Fruit fly (Drosophila melanogaster) whole organism, embryonic: ENCODE results near the gene Kdm2.

Experiments
- Asciz ChIP-seq: fragments of 200-800 bp; sonication (Bioruptor generic); optimal IDR thresholded peaks from 2 replicates; lab custom pipeline; 2017; ENCODE audit warnings: missing biosample characterization, mild to moderate bottlenecking, missing genetic modification characterization, missing genetic modification reagents
- Atf3 ChIP-seq: fragments of 200-800 bp; sonication (Bioruptor generic); optimal IDR thresholded peaks from 3 replicates; lab custom pipeline; 2016; ENCODE audit warnings: missing biosample characterization, missing genetic modification characterization
- Awh ChIP-seq: fragments of 200-800 bp; sonication (Bioruptor generic); IDR thresholded peaks from 2 replicates; pipeline ENCODE4, ENCODE4 v1.3.6; 2022; ENCODE audit warnings: missing biosample characterization, missing genetic modification characterization
- CG10147 ChIP-seq: fragments of 200-800 bp; sonication (Bioruptor generic); optimal IDR thresholded peaks from 2 replicates; lab custom pipeline; 2019; ENCODE audit warnings: missing biosample characterization, mild to moderate bottlenecking, missing genetic modification characterization, moderate library complexity
- CG10654 ChIP-seq: fragments of 200-800 bp; sonication (Bioruptor generic); optimal IDR thresholded peaks from 2 replicates; lab custom pipeline; 2016; ENCODE audit warnings: missing biosample characterization, missing genetic modification characterization
- CG12236 ChIP-seq: fragments of 200-800 bp; sonication (Bioruptor generic); optimal IDR thresholded peaks from 2 replicates; lab custom pipeline; 2016; ENCODE audit warnings: missing biosample characterization, missing genetic modification characterization
- CG13894 ChIP-seq: fragments of 200-800 bp; sonication (Bioruptor generic); optimal IDR thresholded peaks from 3 replicates; lab custom pipeline; 2018; ENCODE audit warnings: missing biosample characterization, mild to moderate bottlenecking, missing genetic modification characterization, moderate library complexity
- CG15269 ChIP-seq: fragments of 200-800 bp; sonication (Bioruptor generic); optimal IDR thresholded peaks from 2 replicates; lab custom pipeline; 2018; ENCODE audit warnings: missing biosample characterization, mild to moderate bottlenecking, missing genetic modification characterization, moderate library complexity
- CG1529 ChIP-seq: fragments of 200-800 bp; sonication (Bioruptor generic); optimal IDR thresholded peaks from 3 replicates; lab custom pipeline; 2018; ENCODE audit warnings: missing biosample characterization, missing genetic modification characterization
- CG17361 ChIP-seq: fragments of 200-800 bp; sonication (Bioruptor generic); IDR thresholded peaks from 3 replicates; pipeline ENCODE4 v1.3.6; 2022; ENCODE audit warnings: missing biosample characterization, missing genetic modification characterization
- CG18011 ChIP-seq: fragments of 200-800 bp; sonication (Bioruptor generic); optimal IDR thresholded peaks from 2 replicates; lab custom pipeline; 2017; ENCODE audit warnings: missing biosample characterization, missing genetic modification characterization, mild to moderate bottlenecking, moderate library complexity, missing genotype
- CG18599 ChIP-seq: fragments of 200-800 bp; sonication (Bioruptor generic); optimal IDR thresholded peaks from 3 replicates; lab custom pipeline; 2017; ENCODE audit warnings: missing biosample characterization, missing genetic modification characterization, mild to moderate bottlenecking, moderate library complexity, missing genetic modification reagents
- CG2199 ChIP-seq: fragments of 200-800 bp; sonication (Bioruptor generic); IDR thresholded peaks from 3 replicates; pipeline ENCODE4 v1.3.6; 2022; ENCODE audit warnings: missing biosample characterization, missing genetic modification characterization
- CG2712 ChIP-seq: fragments of 200-800 bp; optimal IDR thresholded peaks from 3 replicates; lab custom pipeline; 2019; ENCODE audit warnings: missing biosample characterization, mild to moderate bottlenecking, missing genetic modification characterization, moderate library complexity
- CG32772 ChIP-seq: fragments of 200-800 bp; sonication (Bioruptor generic); IDR thresholded peaks from 2 replicates; pipeline ENCODE4 v1.3.6; 2022; ENCODE audit warnings: missing biosample characterization, missing genetic modification characterization
- CG6689 ChIP-seq: fragments of 200-800 bp; sonication (Bioruptor generic); IDR thresholded peaks from 2 replicates; pipeline ENCODE4 v1.3.6; 2022; ENCODE audit warnings: missing biosample characterization, missing genetic modification characterization
- CG6765 ChIP-seq: fragments of 200-800 bp; sonication (Bioruptor generic); optimal IDR thresholded peaks from 3 replicates; lab custom pipeline; 2017; ENCODE audit warnings: missing biosample characterization, mild to moderate bottlenecking, missing genetic modification characterization
- CG7357 ChIP-seq: fragments of 200-800 bp; sonication (Bioruptor generic); IDR thresholded peaks from 3 replicates; pipeline ENCODE4 v1.3.6; 2022; ENCODE audit warnings: missing biosample characterization, missing genetic modification characterization
- CG7928 ChIP-seq: fragments of 200-800 bp; sonication (Bioruptor generic); optimal IDR thresholded peaks from 2 replicates; lab custom pipeline; 2017; ENCODE audit warnings: missing biosample characterization, mild to moderate bottlenecking, missing genetic modification characterization
- CG8359 ChIP-seq: fragments of 200-800 bp; sonication (Bioruptor generic); optimal IDR thresholded peaks from 2 replicates; lab custom pipeline; 2017; ENCODE audit warnings: missing biosample characterization, mild to moderate bottlenecking, missing genetic modification characterization, borderline replicate concordance
- CG9437 ChIP-seq: fragments of 200-800 bp; sonication (Bioruptor generic); optimal IDR thresholded peaks from 2 replicates; lab custom pipeline; 2018; ENCODE audit warnings: missing biosample characterization, mild to moderate bottlenecking, missing genetic modification characterization
- D ChIP-seq, 2 experiments: fragments of 200-800 bp in 1 of 2; fragments of >200 bp in 1 of 2; sonication (Bioruptor generic) in 1 of 2; optimal IDR thresholded peaks; 2 replicates in 1 of 2; 3 replicates in 1 of 2; lab custom pipeline; 2017; ENCODE audit warnings: mild to moderate bottlenecking in 1 of 2, missing biosample characterization in 1 of 2, missing genetic modification characterization in 1 of 2, missing genetic modification reagents in 1 of 2
- E2f1 ChIP-seq: fragments of 200-800 bp; sonication (Bioruptor generic); IDR thresholded peaks from 2 replicates; pipeline ENCODE4 v1.3.6; 2022; ENCODE audit warnings: missing biosample characterization, missing genetic modification characterization
- E2f2 ChIP-seq: fragments of 200-800 bp; sonication (Bioruptor generic); IDR thresholded peaks from 2 replicates; pipeline ENCODE4 v1.3.6; 2022; ENCODE audit warnings: missing biosample characterization, missing genetic modification characterization
- Elba2 ChIP-seq: fragments of 200-800 bp; sonication (Bioruptor generic); optimal IDR thresholded peaks from 3 replicates; lab custom pipeline; 2016; ENCODE audit warnings: missing biosample characterization, missing genetic modification characterization
- Hr39 ChIP-seq: fragments of >200 bp; optimal IDR thresholded peaks from 2 replicates; lab custom pipeline; 2017
- NC2β ChIP-seq: fragments of 200-800 bp; sonication (Bioruptor generic); optimal IDR thresholded peaks from 2 replicates; lab custom pipeline; 2016; ENCODE audit warnings: missing biosample characterization, missing genetic modification characterization
- Oaz ChIP-seq: fragments of 200-800 bp; sonication (Bioruptor generic); IDR thresholded peaks from 2 replicates; pipeline ENCODE4 v1.3.6; 2022; ENCODE audit warnings: missing biosample characterization, missing genetic modification characterization
- Side ChIP-seq: fragments of 200-800 bp; sonication (Bioruptor generic); optimal IDR thresholded peaks from 2 replicates; lab custom pipeline; 2016; ENCODE audit warnings: missing biosample characterization, missing genetic modification characterization
- Trl ChIP-seq, 3 experiments: fragments of >200 bp in 2 of 3; fragments of 200-800 bp in 1 of 3; sonication (Bioruptor generic) in 1 of 3; optimal IDR thresholded peaks; 2 replicates in 1 of 3; 3 replicates in 2 of 3; lab custom pipeline; 2016 to 2017; ENCODE audit warnings: missing biosample characterization in 1 of 3, missing genetic modification characterization in 1 of 3
- YL-1 ChIP-seq: fragments of 200-800 bp; sonication (Bioruptor generic); optimal IDR thresholded peaks from 3 replicates; lab custom pipeline; 2017; ENCODE audit warnings: missing biosample characterization, mild to moderate bottlenecking, missing genetic modification characterization
- ac ChIP-seq: fragments of 200-800 bp; sonication (Bioruptor generic); optimal IDR thresholded peaks from 3 replicates; lab custom pipeline; 2017; ENCODE audit warnings: missing biosample characterization, mild to moderate bottlenecking, missing genetic modification characterization
- ara ChIP-seq: fragments of 200-800 bp; sonication (Bioruptor generic); IDR thresholded peaks from 2 replicates; pipeline ENCODE4 v1.3.6; 2022; ENCODE audit warnings: missing biosample characterization, missing genetic modification characterization
- bbx ChIP-seq: fragments of 200-800 bp; sonication (Bioruptor generic); IDR thresholded peaks from 2 replicates; pipeline ENCODE4 v1.3.6; 2022; ENCODE audit warnings: missing biosample characterization, missing genetic modification characterization; ENCODE audit not compliant: partially characterized antibody
- bcd ChIP-seq: fragments of 200-800 bp; sonication (Bioruptor generic); optimal IDR thresholded peaks from 2 replicates; lab custom pipeline; 2017; ENCODE audit warnings: missing biosample characterization, mild to moderate bottlenecking, missing genetic modification characterization
- cad ChIP-seq: fragments of >200 bp; optimal IDR thresholded peaks from 2 replicates; lab custom pipeline; 2017; ENCODE audit warnings: missing biosample characterization, missing genetic modification characterization
- da ChIP-seq: fragments of 200-800 bp; sonication (Bioruptor generic); optimal IDR thresholded peaks from 2 replicates; lab custom pipeline; 2016; ENCODE audit warnings: missing biosample characterization, missing genetic modification characterization
- dati ChIP-seq: fragments of 200-800 bp; sonication (Bioruptor generic); IDR thresholded peaks from 2 replicates; pipeline ENCODE4 v1.3.6; 2022; ENCODE audit warnings: missing biosample characterization, missing genetic modification characterization
- gsb ChIP-seq: fragments of 200-800 bp; sonication (Bioruptor generic); IDR thresholded peaks from 2 replicates; pipeline ENCODE4 v1.3.6; 2022; ENCODE audit warnings: missing biosample characterization, missing genetic modification characterization
- lbe ChIP-seq: fragments of 200-800 bp; sonication (Bioruptor generic); optimal IDR thresholded peaks from 2 replicates; lab custom pipeline; 2016; ENCODE audit warnings: missing biosample characterization, mild to moderate bottlenecking, missing genetic modification characterization
- lola ChIP-seq, 3 experiments: fragments of >200 bp in 2 of 3; fragments of 200-800 bp in 1 of 3; sonication (Bioruptor generic) in 1 of 3; optimal IDR thresholded peaks; 2 replicates each; lab custom pipeline; 2017 to 2019; ENCODE audit warnings: missing biosample characterization in 3 of 3, missing genetic modification characterization in 3 of 3, mild to moderate bottlenecking in 1 of 3, moderate library complexity in 1 of 3
- pfk ChIP-seq: fragments of 200-800 bp; sonication (Bioruptor generic); optimal IDR thresholded peaks from 2 replicates; lab custom pipeline; 2018; ENCODE audit warnings: missing biosample characterization, mild to moderate bottlenecking, missing genetic modification characterization, moderate library complexity
- psq ChIP-seq: fragments of 200-800 bp; sonication (Bioruptor generic); optimal IDR thresholded peaks from 2 replicates; lab custom pipeline; 2017; ENCODE audit warnings: missing biosample characterization, missing genetic modification characterization
- slbo ChIP-seq: fragments of 200-800 bp; sonication (Bioruptor generic); IDR thresholded peaks from 2 replicates; pipeline ENCODE4 v1.3.6; 2022; ENCODE audit warnings: missing biosample characterization, missing genetic modification characterization
- sr ChIP-seq: fragments of 200-800 bp; sonication (Bioruptor generic); IDR thresholded peaks from 3 replicates; pipeline ENCODE4 v1.3.6; 2022; ENCODE audit warnings: missing biosample characterization, missing genetic modification characterization
- toy ChIP-seq: fragments of 200-800 bp; sonication (Bioruptor generic); IDR thresholded peaks from 2 replicates; pipeline ENCODE4 v1.3.6; 2022; ENCODE audit warnings: missing biosample characterization, missing genetic modification characterization
- twi ChIP-seq: fragments of 200-800 bp; optimal IDR thresholded peaks from 2 replicates; lab custom pipeline; 2019; ENCODE audit warnings: missing biosample characterization, mild to moderate bottlenecking, missing genetic modification characterization, moderate library complexity
- usp ChIP-seq: fragments of >200 bp; optimal IDR thresholded peaks from 2 replicates; lab custom pipeline; 2017; ENCODE audit warnings: missing biosample characterization, missing genetic modification characterization
- wek ChIP-seq: fragments of 200-800 bp; sonication (Bioruptor generic); optimal IDR thresholded peaks from 3 replicates; lab custom pipeline; 2018; ENCODE audit warnings: missing biosample characterization, mild to moderate bottlenecking, missing genetic modification characterization, moderate library complexity
- zen2 ChIP-seq: fragments of 200-800 bp; sonication (Bioruptor generic); IDR thresholded peaks from 3 replicates; pipeline ENCODE4 v1.3.6; 2022; ENCODE audit warnings: missing biosample characterization, missing genetic modification characterization; ENCODE audit not compliant: partially characterized antibody
- zfh2 ChIP-seq: fragments of 200-800 bp; sonication (Bioruptor generic); optimal IDR thresholded peaks from 2 replicates; lab custom pipeline; 2016; ENCODE audit warnings: missing biosample characterization, missing genetic modification characterization

Gene Kdm2

dm6 chr3R:9039448-9039847, 12.8 kb upstream of the Kdm2 start, which contains the start of gene neur (continued):
- no peak for TF ChIP-seq D (optimal IDR thresholded peaks at IDR 0.05; lab: Kevin White, UChicago)
- TF ChIP-seq D (GFP tag; optimal IDR thresholded peaks at IDR 0.05; lab: Kevin White, UChicago), result no peak
- no peak for TF ChIP-seq lbe
- TF ChIP-seq lola (GFP tag; optimal IDR thresholded peaks at IDR 0.05; lab: Kevin White, UChicago), result peak in 1 of 3 experiments; percentile 23
- TF ChIP-seq CG18011 (GFP tag; lab: Kevin White, UChicago), result no peak
- no peak for TF ChIP-seq CG12236 (GFP tag; lab: Kevin White, UChicago)
- TF ChIP-seq bbx (GFP tag; lab: Robert Waterston, UW), result peak; percentile 60; the same call in 1 of the 2 replicates
- TF ChIP-seq CG32772 (GFP tag; lab: Robert Waterston, UW), result no peak
- no peak for TF ChIP-seq pfk (GFP tag; lab: Kevin White, UChicago)
- no peak for TF ChIP-seq CG15269 (tag; lab: Kevin White, UChicago)
- peak; percentile 56; the same call in 1 of the 3 replicates for TF ChIP-seq zen2
- no peak for TF ChIP-seq CG2199 (GFP tag; lab: Robert Waterston, UW)
- TF ChIP-seq wek, result no peak
- peak; percentile 57 for TF ChIP-seq CG10147
- no peak for TF ChIP-seq Awh
- TF ChIP-seq da (GFP tag; lab: Kevin White, UChicago), result no peak
- no peak for TF ChIP-seq CG6765
- no peak for TF ChIP-seq CG8359 (GFP tag; lab: Kevin White, UChicago)
- TF ChIP-seq CG1529, result no peak
- peak; percentile 42 for TF ChIP-seq CG2712 (tag; lab: Kevin White, UChicago)
- TF ChIP-seq CG7928 (GFP tag; lab: Kevin White, UChicago), result no peak
- TF ChIP-seq cad (GFP tag; lab: Kevin White, UChicago), result no peak
- TF ChIP-seq CG7357 (GFP tag; lab: Robert Waterston, UW), result no peak
- 0 out of 2 replicates have a peak, but pooled peaks have one; percentile 13 for TF ChIP-seq E2f2 (GFP tag; lab: Robert Waterston, UW)
- TF ChIP-seq Trl (optimal IDR thresholded peaks at IDR 0.05; lab: Kevin White, UChicago), result no peak
- no peak for TF ChIP-seq Trl (GFP tag; optimal IDR thresholded peaks at IDR 0.05; lab: Kevin White, UChicago)
- no peak for TF ChIP-seq toy (GFP tag; lab: Robert Waterston, UW)
- TF ChIP-seq psq (GFP tag; lab: Kevin White, UChicago), result no peak
- no peak for TF ChIP-seq gsb (GFP tag; lab: Robert Waterston, UW)
- peak; percentile 32 for TF ChIP-seq Side (GFP tag; lab: Kevin White, UChicago)
- no peak for TF ChIP-seq CG10654 (GFP tag; lab: Kevin White, UChicago)
- TF ChIP-seq dati (GFP tag; lab: Robert Waterston, UW), result no peak
- peak; percentile 18 for TF ChIP-seq zfh2 (GFP tag; lab: Kevin White, UChicago)
- no peak for TF ChIP-seq CG6689
- TF ChIP-seq CG17361 (GFP tag; lab: Robert Waterston, UW), result peak; percentile 60; the same call in 2 of the 3 replicates
- TF ChIP-seq usp, result no peak
- TF ChIP-seq Atf3 (GFP tag; lab: Kevin White, UChicago), result no peak
- peak; percentile 4 for TF ChIP-seq CG18599 (GFP tag; lab: Kevin White, UChicago)
- TF ChIP-seq E2f1 (GFP tag; lab: Robert Waterston, UW), result no peak
- TF ChIP-seq twi (tag; lab: Kevin White, UChicago), result peak; percentile 28
- no peak for TF ChIP-seq ac
- no peak for TF ChIP-seq ara
- no peak for TF ChIP-seq CG9437
- TF ChIP-seq bcd (GFP tag; lab: Kevin White, UChicago), result peak; percentile 58
- peak; percentile 39; the same call in 1 of the 2 replicates for TF ChIP-seq slbo (GFP tag; lab: Robert Waterston, UW)
- no peak for TF ChIP-seq Asciz
- no peak for TF ChIP-seq Elba2
- no peak for TF ChIP-seq sr (GFP tag; lab: Robert Waterston, UW)
- TF ChIP-seq NC2β (GFP tag; lab: Kevin White, UChicago), result peak; percentile 26
- no peak for TF ChIP-seq Oaz (GFP tag; lab: Robert Waterston, UW)
- no peak for TF ChIP-seq CG13894 (tag; lab: Kevin White, UChicago)
- TF ChIP-seq Hr39 (lab: Kevin White, UChicago), result no peak
- peak; percentile 58 for TF ChIP-seq YL-1 (GFP tag; lab: Kevin White, UChicago)
